Worm (Caenorhabditis elegans) whole organism, L4/young adult: ENCODE measurements around the gene C15F1.5.

Source experiments
- W03F9.2 ChIP-seq: fragments of 150-350 bp; optimal IDR thresholded peaks from 2 replicates; lab custom pipeline; 2014; ENCODE audit warnings: missing biosample characterization, missing genetic modification characterization
- dao-5 ChIP-seq: sonication (generic microtip); optimal IDR thresholded peaks from 2 replicates; lab custom pipeline; 2016; ENCODE audit warnings: missing genotype, missing genetic modification characterization, moderate library complexity, missing compliant biosample characterization
- him-1 ChIP-seq: sonication (generic microtip); optimal IDR thresholded peaks from 2 replicates; lab custom pipeline; 2016; ENCODE audit warnings: missing genotype, missing genetic modification reagents, missing genetic modification characterization, missing compliant biosample characterization

ce11 chrII:6992949-6993348, 22.5 kb upstream of the C15F1.5 start:
- TF ChIP-seq him-1: peak; percentile 95
- TF ChIP-seq W03F9.2 (tag; lab: Kevin White, UChicago): no peak
- TF ChIP-seq dao-5 (tag; lab: Kevin White, UChicago): no peak
